Worm (Caenorhabditis elegans) whole organism, early embryonic: ENCODE measurements around the gene T24C2.3.

Experiments
- B0310.2 ChIP-seq: sonication (generic microtip); optimal IDR thresholded peaks from 2 replicates; lab custom pipeline; 2016; ENCODE audit warnings: mild to moderate bottlenecking, missing genetic modification characterization, missing compliant biosample characterization
- F13C5.2 ChIP-seq: sonication (generic microtip); optimal IDR thresholded peaks from 2 replicates; lab custom pipeline; 2017; ENCODE audit warnings: mild to moderate bottlenecking, missing genetic modification characterization, inconsistent platforms, missing compliant biosample characterization
- aly-1 ChIP-seq: sonication (generic microtip); optimal IDR thresholded peaks from 2 replicates; lab custom pipeline; 2016; ENCODE audit warnings: missing genetic modification characterization, missing compliant biosample characterization
- ama-1 ChIP-seq: fragments of 150-350 bp; optimal IDR thresholded peaks from 2 replicates; lab custom pipeline; 2014
- ceh-36 ChIP-seq: sonication (generic microtip); optimal IDR thresholded peaks from 2 replicates; lab custom pipeline; 2016; ENCODE audit warnings: missing genetic modification characterization, inconsistent platforms, missing compliant biosample characterization
- ets-7 ChIP-seq: sonication (generic microtip); optimal IDR thresholded peaks from 2 replicates; lab custom pipeline; 2016; ENCODE audit warnings: missing genotype, missing genetic modification characterization, missing compliant biosample characterization
- flt-1 ChIP-seq: fragments of 200-800 bp; sonication (Bioruptor generic); IDR thresholded peaks from 2 replicates; pipeline ENCODE4 v1.3.6; 2022; ENCODE audit warnings: missing genetic modification characterization, missing compliant biosample characterization
- pes-1 ChIP-seq: fragments of 200-800 bp; sonication (Bioruptor generic); IDR thresholded peaks from 2 replicates; pipeline ENCODE4 v1.3.6; 2022; ENCODE audit warnings: missing genetic modification reagents, missing genetic modification characterization, missing compliant biosample characterization
- tbx-11 ChIP-seq: fragments of 200-800 bp; sonication (Bioruptor generic); IDR thresholded peaks from 2 replicates; pipeline ENCODE4 v1.3.6; 2022; ENCODE audit warnings: missing genetic modification characterization, missing compliant biosample characterization
- tra-4 ChIP-seq: sonication (generic microtip); optimal IDR thresholded peaks from 2 replicates; lab custom pipeline; 2017; ENCODE audit warnings: missing genetic modification characterization, missing compliant biosample characterization

ce11 chrX:14549709-14550199, 6.4 kb downstream of the T24C2.3 start, which contains the start of gene ram-5:
- TF ChIP-seq pes-1 (GFP tag; lab: Robert Waterston, UW) (no peak), F13C5.2 (tag; lab: Kevin White, UChicago) (no peak), aly-1 (tag; lab: Kevin White, UChicago) (no peak), tbx-11 (no peak), ama-1 (lab: Kevin White, UChicago) (no peak), ets-7 (tag; lab: Kevin White, UChicago) (no peak), flt-1 (no peak), ceh-36 (no peak), B0310.2 (tag; lab: Kevin White, UChicago) (no peak), tra-4 (tag; lab: Kevin White, UChicago) (no peak)
